Worm (Caenorhabditis elegans) whole organism, early embryonic: Measurements from ENCODE around the gene F11A5.15.

Experiments
- B0310.2 ChIP-seq: sonication (generic microtip); optimal IDR thresholded peaks from 2 replicates; lab custom pipeline; 2016; ENCODE audit warnings: mild to moderate bottlenecking, missing genetic modification characterization, missing compliant biosample characterization
- F13C5.2 ChIP-seq: sonication (generic microtip); optimal IDR thresholded peaks from 2 replicates; lab custom pipeline; 2017; ENCODE audit warnings: mild to moderate bottlenecking, missing genetic modification characterization, inconsistent platforms, missing compliant biosample characterization
- aly-1 ChIP-seq: sonication (generic microtip); optimal IDR thresholded peaks from 2 replicates; lab custom pipeline; 2016; ENCODE audit warnings: missing genetic modification characterization, missing compliant biosample characterization
- ama-1 ChIP-seq: fragments of 150-350 bp; optimal IDR thresholded peaks from 2 replicates; lab custom pipeline; 2014
- ceh-13 ChIP-seq: fragments of 200-800 bp; sonication (Bioruptor generic); optimal IDR thresholded peaks from 2 replicates; lab custom pipeline; 2018; ENCODE audit warnings: mild to moderate bottlenecking, missing genetic modification characterization, missing compliant biosample characterization
- ceh-36 ChIP-seq: sonication (generic microtip); optimal IDR thresholded peaks from 2 replicates; lab custom pipeline; 2016; ENCODE audit warnings: missing genetic modification characterization, inconsistent platforms, missing compliant biosample characterization
- ets-7 ChIP-seq: sonication (generic microtip); optimal IDR thresholded peaks from 2 replicates; lab custom pipeline; 2016; ENCODE audit warnings: missing genotype, missing genetic modification characterization, missing compliant biosample characterization
- flt-1 ChIP-seq: fragments of 200-800 bp; sonication (Bioruptor generic); IDR thresholded peaks from 2 replicates; pipeline ENCODE4 v1.3.6; 2022; ENCODE audit warnings: missing genetic modification characterization, missing compliant biosample characterization
- hmbx-1 ChIP-seq: sonication (generic microtip); optimal IDR thresholded peaks from 2 replicates; lab custom pipeline; 2016; ENCODE audit warnings: mild to moderate bottlenecking, missing genetic modification characterization, missing compliant biosample characterization
- hmg-4 ChIP-seq: fragments of 200-800 bp; sonication (Bioruptor generic); optimal IDR thresholded peaks from 2 replicates; lab custom pipeline; 2018; ENCODE audit warnings: mild to moderate bottlenecking, missing genetic modification characterization, missing compliant biosample characterization
- hnd-1 ChIP-seq: sonication (generic microtip); optimal IDR thresholded peaks from 2 replicates; lab custom pipeline; 2016; ENCODE audit warnings: missing genetic modification characterization, missing compliant biosample characterization
- pes-1 ChIP-seq: fragments of 200-800 bp; sonication (Bioruptor generic); IDR thresholded peaks from 2 replicates; pipeline ENCODE4 v1.3.6; 2022; ENCODE audit warnings: missing genetic modification reagents, missing genetic modification characterization, missing compliant biosample characterization
- scrt-1 ChIP-seq: fragments of 200-800 bp; sonication (Bioruptor generic); IDR thresholded peaks from 2 replicates; pipeline ENCODE4 v1.3.6; 2022; ENCODE audit warnings: missing genetic modification characterization, missing compliant biosample characterization
- sea-1 ChIP-seq: fragments of 200-800 bp; sonication (Bioruptor generic); conservative IDR thresholded peaks from 2 replicates; pipeline ENCODE4 v1.3.6; 2022; ENCODE audit warnings: missing genetic modification characterization, missing compliant biosample characterization
- tbx-11 ChIP-seq: fragments of 200-800 bp; sonication (Bioruptor generic); IDR thresholded peaks from 2 replicates; pipeline ENCODE4 v1.3.6; 2022; ENCODE audit warnings: missing genetic modification characterization, missing compliant biosample characterization
- tbx-37 ChIP-seq: fragments of 200-800 bp; sonication (Bioruptor generic); conservative IDR thresholded peaks from 2 replicates; pipeline ENCODE4 v1.3.6; 2022; ENCODE audit warnings: missing genetic modification reagents, missing genetic modification characterization, missing compliant biosample characterization
- tra-4 ChIP-seq: sonication (generic microtip); optimal IDR thresholded peaks from 2 replicates; lab custom pipeline; 2017; ENCODE audit warnings: missing genetic modification characterization, missing compliant biosample characterization

The F11A5.15 gene

ce11 chrV:16244078-16244477 is 25.7 kb upstream of the F11A5.15 start, which contains the start of gene srh-104:
Gene srh-104 (minus strand): TSS chrV:16244178.
- no peak for TF ChIP-seq ceh-13 (GFP tag; lab: Kevin White, UChicago)
- TF ChIP-seq aly-1 = no peak
- TF ChIP-seq hmbx-1 (tag; lab: Kevin White, UChicago) = no peak
- no peak for TF ChIP-seq tra-4
- TF ChIP-seq sea-1 (GFP tag; lab: Robert Waterston, UW) = no peak
- TF ChIP-seq pes-1 (GFP tag; lab: Robert Waterston, UW) = no peak
- TF ChIP-seq ceh-36 = no peak
- TF ChIP-seq tbx-37 (GFP tag; lab: Robert Waterston, UW) = no peak
- no peak for TF ChIP-seq ama-1 (lab: Kevin White, UChicago)
- TF ChIP-seq tbx-11 (GFP tag; lab: Robert Waterston, UW) = no peak
- no peak for TF ChIP-seq hmg-4 (GFP tag; lab: Kevin White, UChicago)
- no peak for TF ChIP-seq ets-7 (tag; lab: Kevin White, UChicago)
- no peak for TF ChIP-seq scrt-1
- TF ChIP-seq flt-1 = no peak
- no peak for TF ChIP-seq hnd-1 (tag; lab: Kevin White, UChicago)
- no peak for TF ChIP-seq B0310.2 (tag; lab: Kevin White, UChicago)
- no peak for TF ChIP-seq F13C5.2 (tag; lab: Kevin White, UChicago)

ce11 chrV:16237223-16237622 is 18.8 kb upstream of the F11A5.15 start, which contains the start of gene F21H7.5:
Gene F21H7.5 (plus strand): TSS chrV:16237523.
- TF ChIP-seq F13C5.2 (tag; lab: Kevin White, UChicago) = no peak
- no peak for TF ChIP-seq hnd-1 (tag; lab: Kevin White, UChicago)
- TF ChIP-seq ceh-36 = no peak
- no peak for TF ChIP-seq flt-1
- TF ChIP-seq tbx-11 (GFP tag; lab: Robert Waterston, UW) = no peak
- no peak for TF ChIP-seq B0310.2 (tag; lab: Kevin White, UChicago)
- TF ChIP-seq tra-4 = no peak
- no peak for TF ChIP-seq hmg-4 (GFP tag; lab: Kevin White, UChicago)
- no peak for TF ChIP-seq scrt-1
- no peak for TF ChIP-seq pes-1 (GFP tag; lab: Robert Waterston, UW)
- no peak for TF ChIP-seq ama-1 (lab: Kevin White, UChicago)
- TF ChIP-seq aly-1 = no peak
- no peak for TF ChIP-seq sea-1 (GFP tag; lab: Robert Waterston, UW)
- TF ChIP-seq ets-7 (tag; lab: Kevin White, UChicago) = no peak
- no peak for TF ChIP-seq tbx-37 (GFP tag; lab: Robert Waterston, UW)
- TF ChIP-seq hmbx-1 (tag; lab: Kevin White, UChicago) = no peak
- no peak for TF ChIP-seq ceh-13 (GFP tag; lab: Kevin White, UChicago)

ce11 chrV:16235647-16236046 is 17.2 kb upstream of the F11A5.15 start, which contains the start of gene srh-98:
Gene srh-98 (minus strand): TSS chrV:16235747.
- TF ChIP-seq ceh-13 (GFP tag; lab: Kevin White, UChicago) (no peak), ets-7 (tag; lab: Kevin White, UChicago) (no peak), aly-1 (no peak), hnd-1 (tag; lab: Kevin White, UChicago) (no peak), ama-1 (lab: Kevin White, UChicago) (no peak), ceh-36 (no peak), tbx-11 (GFP tag; lab: Robert Waterston, UW) (no peak), B0310.2 (tag; lab: Kevin White, UChicago) (no peak), tbx-37 (GFP tag; lab: Robert Waterston, UW) (no peak), pes-1 (GFP tag; lab: Robert Waterston, UW) (no peak), sea-1 (GFP tag; lab: Robert Waterston, UW) (no peak), F13C5.2 (tag; lab: Kevin White, UChicago) (no peak), hmbx-1 (tag; lab: Kevin White, UChicago) (no peak), flt-1 (no peak), scrt-1 (no peak)

ce11 chrV:16235135-16235534 is 16.7 kb upstream of the F11A5.15 start, which contains the start of gene F21H7.3:
Gene F21H7.3 (minus strand): TSS chrV:16235235.
- TF ChIP-seq aly-1 = no peak
- TF ChIP-seq scrt-1 = no peak
- no peak for TF ChIP-seq ama-1 (lab: Kevin White, UChicago)

ce11 chrV:16233624-16234023 is 15.2 kb upstream of the F11A5.15 start, which contains the start of gene clec-233:
Gene clec-233 (plus strand): TSS chrV:16233924.
- TF ChIP-seq pes-1 (GFP tag; lab: Robert Waterston, UW) (no peak), ets-7 (tag; lab: Kevin White, UChicago) (no peak), hnd-1 (tag; lab: Kevin White, UChicago) (no peak), F13C5.2 (tag; lab: Kevin White, UChicago) (no peak), hmg-4 (GFP tag; lab: Kevin White, UChicago) (no peak), aly-1 (no peak)

ce11 chrV:16232180-16232579 is 13.8 kb upstream of the F11A5.15 start, which contains the start of gene gst-22:
Gene gst-22 (minus strand): TSS chrV:16232282.
- no peak for TF ChIP-seq ceh-13 (GFP tag; lab: Kevin White, UChicago)
- TF ChIP-seq B0310.2 (tag; lab: Kevin White, UChicago) = no peak
- no peak for TF ChIP-seq tra-4
- no peak for TF ChIP-seq pes-1 (GFP tag; lab: Robert Waterston, UW)
- TF ChIP-seq ama-1 (lab: Kevin White, UChicago) = no peak
- TF ChIP-seq scrt-1 = no peak

- TF ChIP-seq aly-1 (no peak), pes-1 (GFP tag; lab: Robert Waterston, UW) (no peak), ceh-13 (GFP tag; lab: Kevin White, UChicago) (no peak), tbx-11 (GFP tag; lab: Robert Waterston, UW) (no peak), B0310.2 (tag; lab: Kevin White, UChicago) (no peak), ceh-36 (no peak), flt-1 (no peak), F13C5.2 (tag; lab: Kevin White, UChicago) (no peak), hmg-4 (GFP tag; lab: Kevin White, UChicago) (no peak), scrt-1 (no peak), hnd-1 (tag; lab: Kevin White, UChicago) (no peak), tbx-37 (GFP tag; lab: Robert Waterston, UW) (no peak)
These were observed 11.5 kb upstream of the F11A5.15 start, which contains the start of the genes F21H7.2 and F21H7.12 for ce11 chrV:16229896-16230295. Gene F21H7.2 (minus strand): TSS chrV:16229996. Gene F21H7.12 (plus strand): TSS chrV:16230165.
